Worm (Caenorhabditis elegans) whole organism, L1 larva: Measurements from ENCODE around the gene rnf-5.

Experiments used
- Y116A8C.19 ChIP-seq: sonication (generic microtip); optimal IDR thresholded peaks from 2 replicates; lab custom pipeline; 2016; ENCODE audit warnings: missing compliant biosample characterization, missing genetic modification characterization, borderline replicate concordance
- ceh-8 ChIP-seq: fragments of 200-800 bp; sonication (Bioruptor generic); optimal IDR thresholded peaks from 2 replicates; lab custom pipeline; 2018; ENCODE audit warnings: mild to moderate bottlenecking, missing genetic modification characterization, moderate library complexity, missing compliant biosample characterization
- egl-27 ChIP-seq, 2 experiments: fragments of 150-350 bp in 1 of 2; sonication (generic microtip); optimal IDR thresholded peaks; 3 replicates each; lab custom pipeline; 2017 to 2018; ENCODE audit warnings: missing biosample characterization in 2 of 2, missing genetic modification characterization in 2 of 2, missing genetic modification reagents in 2 of 2
- elt-2 ChIP-seq: sonication (generic microtip); optimal IDR thresholded peaks from 2 replicates; lab custom pipeline; 2016; ENCODE audit warnings: missing genetic modification characterization, mild to moderate bottlenecking, inconsistent platforms, missing compliant biosample characterization, missing genetic modification reagents
- fkh-10 ChIP-seq: sonication (generic microtip); optimal IDR thresholded peaks from 2 replicates; lab custom pipeline; 2017; ENCODE audit warnings: missing biosample characterization, missing genetic modification reagents, missing genetic modification characterization
- mdl-1 ChIP-seq, 2 experiments: fragments of 150-350 bp; optimal IDR thresholded peaks; 2 replicates each; lab custom pipeline; 2014 to 2017; ENCODE audit warnings: missing biosample characterization in 2 of 2, missing genetic modification characterization in 2 of 2, inconsistent platforms in 1 of 2
- nhr-20 ChIP-seq: sonication (generic microtip); optimal IDR thresholded peaks from 2 replicates; lab custom pipeline; 2016; ENCODE audit warnings: mild to moderate bottlenecking, missing genetic modification characterization, missing compliant biosample characterization
- nhr-85 ChIP-seq: sonication (generic microtip); peaks from one replicate; lab custom pipeline; 2016; ENCODE audit warnings: missing genetic modification characterization, inconsistent platforms, missing compliant biosample characterization
- tbx-2 ChIP-seq: sonication (generic microtip); optimal IDR thresholded peaks from 2 replicates; lab custom pipeline; 2016; ENCODE audit warnings: missing genetic modification characterization, missing compliant biosample characterization

DNA sequence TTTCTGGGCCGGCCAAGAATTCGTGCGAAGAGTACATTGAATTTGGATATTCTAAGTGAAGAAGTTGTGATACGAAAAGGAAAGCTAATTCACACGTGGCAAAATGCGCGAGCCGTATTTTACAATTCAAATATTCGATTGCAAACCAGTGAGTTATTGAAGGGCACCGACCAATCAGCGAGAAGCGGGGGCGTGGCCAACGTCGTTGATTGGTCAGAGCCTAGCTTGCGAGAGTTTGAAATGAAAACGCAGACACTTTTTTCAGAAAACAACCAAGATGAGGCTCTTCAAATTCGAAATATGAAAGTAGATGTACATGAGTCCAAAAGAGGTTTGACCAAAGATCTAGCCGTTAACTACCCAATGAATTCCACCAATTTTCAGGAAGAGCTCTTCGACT lies 44.0 kb upstream of the rnf-5 start:
- TF ChIP-seq fkh-10 (GFP tag; lab: Kevin White, UChicago) (no peak), mdl-1 (tag; optimal IDR thresholded peaks at IDR 0.05; lab: Kevin White, UChicago) (no peak), nhr-20 (tag; lab: Kevin White, UChicago) (no peak), ceh-8 (GFP tag; lab: Kevin White, UChicago) (no peak), tbx-2 (tag; lab: Kevin White, UChicago) (no peak), elt-2 (tag; lab: Kevin White, UChicago) (no peak), nhr-85 (tag; lab: Kevin White, UChicago) (no peak), egl-27 (tag; optimal IDR thresholded peaks at IDR 0.05; lab: Kevin White, UChicago) (no peak), Y116A8C.19 (tag; lab: Kevin White, UChicago) (no peak)
